Fruit fly (Drosophila melanogaster) whole organism, adult: ENCODE measurements around the gene Dus4.

Experiments used
- CG11617 ChIP-seq: fragments of 200-800 bp; sonication (Bioruptor generic); optimal IDR thresholded peaks from 2 replicates; lab custom pipeline; 2017; ENCODE audit warnings: mild to moderate bottlenecking, missing biosample characterization, missing genetic modification reagents, missing genetic modification characterization
- CG12768 ChIP-seq: fragments of 200-800 bp; sonication (Bioruptor generic); optimal IDR thresholded peaks from 2 replicates; lab custom pipeline; 2017; ENCODE audit warnings: missing biosample characterization, missing genetic modification characterization, mild to moderate bottlenecking, moderate library complexity, missing genetic modification reagents
- CG14711 ChIP-seq: fragments of 200-800 bp; sonication (Bioruptor generic); optimal IDR thresholded peaks from 2 replicates; lab custom pipeline; 2018; ENCODE audit warnings: missing biosample characterization, mild to moderate bottlenecking, missing genetic modification characterization, moderate library complexity
- CG1620 ChIP-seq: fragments of 200-800 bp; sonication (Bioruptor generic); optimal IDR thresholded peaks from 2 replicates; lab custom pipeline; 2016; ENCODE audit warnings: missing biosample characterization, missing genetic modification characterization
- CG33017 ChIP-seq: fragments of 200-800 bp; sonication (Bioruptor generic); optimal IDR thresholded peaks from 2 replicates; lab custom pipeline; 2018; ENCODE audit warnings: missing biosample characterization, mild to moderate bottlenecking, missing genetic modification characterization, moderate library complexity
- CG5204 ChIP-seq: fragments of 200-800 bp; sonication (Bioruptor generic); optimal IDR thresholded peaks from 2 replicates; lab custom pipeline; 2016; ENCODE audit warnings: missing biosample characterization, missing genetic modification characterization
- CG7045 ChIP-seq: fragments of 200-800 bp; sonication (Bioruptor generic); optimal IDR thresholded peaks from 2 replicates; lab custom pipeline; 2017; ENCODE audit warnings: missing biosample characterization, mild to moderate bottlenecking, missing genetic modification characterization
- CG7101 ChIP-seq: fragments of 200-800 bp; sonication (Bioruptor generic); optimal IDR thresholded peaks from 2 replicates; lab custom pipeline; 2018; ENCODE audit warnings: missing biosample characterization, mild to moderate bottlenecking, missing genetic modification characterization, moderate library complexity
- Clk ChIP-seq: fragments of 200-800 bp; sonication (Bioruptor generic); optimal IDR thresholded peaks from 2 replicates; lab custom pipeline; 2017; ENCODE audit warnings: missing biosample characterization, missing genetic modification characterization
- Crg-1 ChIP-seq: fragments of 200-800 bp; sonication (Bioruptor generic); optimal IDR thresholded peaks from 2 replicates; lab custom pipeline; 2016; ENCODE audit warnings: missing biosample characterization, missing genetic modification characterization
- Hr96 ChIP-seq: fragments of 200-800 bp; sonication (Bioruptor generic); optimal IDR thresholded peaks from 2 replicates; lab custom pipeline; 2016; ENCODE audit warnings: missing biosample characterization, missing genetic modification characterization
- Mnt ChIP-seq: fragments of 200-800 bp; sonication (Bioruptor generic); optimal IDR thresholded peaks from 2 replicates; lab custom pipeline; 2016; ENCODE audit warnings: missing biosample characterization, mild to moderate bottlenecking, missing genetic modification characterization
- bab1 ChIP-seq: fragments of 200-800 bp; sonication (Bioruptor generic); optimal IDR thresholded peaks from 3 replicates; lab custom pipeline; 2019; ENCODE audit warnings: missing biosample characterization, mild to moderate bottlenecking, missing genetic modification characterization, moderate library complexity
- cic ChIP-seq: fragments of 200-800 bp; sonication (Bioruptor generic); optimal IDR thresholded peaks from 2 replicates; lab custom pipeline; 2017; ENCODE audit warnings: missing biosample characterization, mild to moderate bottlenecking, missing genetic modification characterization, moderate library complexity
- cnc ChIP-seq, 2 experiments: fragments of >200 bp; optimal IDR thresholded peaks; 2 replicates each; lab custom pipeline; 2017
- kay ChIP-seq: fragments of 200-800 bp; sonication (Bioruptor generic); peaks from one replicate; lab custom pipeline; 2016; ENCODE audit warnings: missing biosample characterization, missing genetic modification characterization, borderline replicate concordance
- ovo ChIP-seq: fragments of 200-800 bp; sonication (Bioruptor generic); optimal IDR thresholded peaks from 2 replicates; lab custom pipeline; 2016; ENCODE audit warnings: missing biosample characterization, missing genetic modification characterization
- pad ChIP-seq: fragments of 200-800 bp; sonication (Bioruptor generic); optimal IDR thresholded peaks from 3 replicates; lab custom pipeline; 2017; ENCODE audit warnings: missing biosample characterization, missing genetic modification characterization, mild to moderate bottlenecking, moderate library complexity, missing genetic modification reagents
- tj ChIP-seq: fragments of 200-800 bp; sonication (Bioruptor generic); optimal IDR thresholded peaks from 3 replicates; lab custom pipeline; 2017; ENCODE audit warnings: missing biosample characterization, mild to moderate bottlenecking, missing genetic modification characterization, moderate library complexity
- toe ChIP-seq: fragments of 200-800 bp; sonication (Bioruptor generic); optimal IDR thresholded peaks from 2 replicates; lab custom pipeline; 2016; ENCODE audit warnings: missing biosample characterization, missing genetic modification characterization

Gene Dus4

DNA sequence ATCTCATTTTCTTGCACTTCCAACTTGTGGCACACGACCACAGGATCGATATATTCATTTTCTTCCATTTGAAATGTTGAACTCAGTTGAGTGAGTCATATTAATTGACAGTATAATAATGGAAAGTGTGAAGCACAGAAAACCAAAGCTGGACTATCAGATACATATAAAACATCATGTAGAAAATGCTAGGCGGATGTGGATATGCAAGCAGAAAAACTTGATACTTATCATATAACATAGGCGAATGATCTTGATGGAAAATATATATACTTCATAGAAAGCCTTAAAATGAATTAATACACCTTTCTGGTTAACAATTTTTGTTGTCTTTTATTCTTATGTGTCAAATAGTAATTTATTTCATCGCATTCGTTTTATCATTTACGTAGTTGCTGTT, 15.8 kb downstream of the Dus4 start, which contains the start of gene CG10700:
TSS of gene CG10700 (minus strand) at position 101 of the 400 bp plus-strand sequence.
- TF ChIP-seq CG12768: no peak
- TF ChIP-seq cnc (optimal IDR thresholded peaks at IDR 0.05; lab: Kevin White, UChicago): no peak
- TF ChIP-seq CG33017 (tag; lab: Kevin White, UChicago): no peak
- TF ChIP-seq CG7101 (tag; lab: Kevin White, UChicago): no peak
- no peak for TF ChIP-seq pad (GFP tag; lab: Kevin White, UChicago)
- TF ChIP-seq CG1620 (GFP tag; lab: Kevin White, UChicago): no peak
- no peak for TF ChIP-seq Crg-1
- TF ChIP-seq Clk (GFP tag; lab: Kevin White, UChicago): no peak
- TF ChIP-seq Hr96 (GFP tag; lab: Kevin White, UChicago): no peak
- no peak for TF ChIP-seq toe (GFP tag; lab: Kevin White, UChicago)
- no peak for TF ChIP-seq kay
- TF ChIP-seq CG5204 (GFP tag; lab: Kevin White, UChicago): no peak
- no peak for TF ChIP-seq CG11617 (GFP tag; lab: Kevin White, UChicago)
- TF ChIP-seq tj (GFP tag; lab: Kevin White, UChicago): no peak
- no peak for TF ChIP-seq bab1 (GFP tag; lab: Kevin White, UChicago)
- no peak for TF ChIP-seq cic (GFP tag; lab: Kevin White, UChicago)
- no peak for TF ChIP-seq Mnt (GFP tag; lab: Kevin White, UChicago)
- TF ChIP-seq CG14711 (tag; lab: Kevin White, UChicago): no peak
- TF ChIP-seq ovo: no peak

DNA sequence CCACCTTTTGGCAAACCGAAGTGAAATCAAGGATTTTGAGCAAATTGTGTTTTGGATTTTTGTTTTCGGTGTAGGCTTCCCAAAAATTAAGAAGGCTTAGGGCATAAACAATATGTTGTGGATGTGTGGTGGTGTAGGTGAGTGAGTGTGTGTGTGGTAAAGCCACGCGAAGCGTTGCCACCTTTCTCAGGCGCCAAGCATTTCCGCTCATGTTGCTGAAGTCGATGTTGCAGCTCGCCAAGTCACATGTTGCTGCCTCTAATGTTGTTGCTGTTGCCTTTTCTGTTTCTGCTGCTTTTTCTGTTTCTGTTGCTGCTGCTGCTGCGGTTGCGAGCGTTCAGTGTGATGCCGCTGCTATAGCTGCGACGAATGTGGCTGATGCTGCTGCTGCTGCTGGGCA, 16.6 kb downstream of the Dus4 start:
- TF ChIP-seq tj (GFP tag; lab: Kevin White, UChicago) (no peak), CG1620 (GFP tag; lab: Kevin White, UChicago) (no peak), Clk (GFP tag; lab: Kevin White, UChicago) (no peak), cic (GFP tag; lab: Kevin White, UChicago) (no peak), toe (GFP tag; lab: Kevin White, UChicago) (no peak), kay (peak; percentile 7), CG14711 (tag; lab: Kevin White, UChicago) (no peak), cnc (optimal IDR thresholded peaks at IDR 0.05; lab: Kevin White, UChicago) (no peak)

DNA sequence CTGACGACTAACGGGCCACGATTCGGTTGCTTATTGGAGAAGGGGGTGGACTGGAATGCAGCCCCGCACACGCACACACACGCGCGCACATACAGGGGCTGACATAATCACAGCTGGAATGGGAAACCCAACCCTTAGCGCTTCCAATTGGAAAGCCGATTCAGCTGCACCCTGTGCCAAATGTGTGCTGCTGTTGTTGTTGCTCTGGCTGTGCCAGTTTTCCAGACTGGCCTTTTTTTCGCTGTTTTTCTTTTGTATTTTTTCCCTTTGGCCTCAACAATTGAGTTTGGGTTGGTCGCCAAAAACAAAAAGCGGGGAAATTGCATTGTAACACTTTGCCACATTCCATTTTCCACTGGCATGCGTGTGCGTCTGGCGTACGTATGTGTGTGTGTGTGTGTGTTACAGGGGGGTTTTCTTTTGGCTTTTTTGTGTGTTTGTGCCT, 20.2 kb downstream of the Dus4 start:
- TF ChIP-seq CG12768 (no peak), pad (GFP tag; lab: Kevin White, UChicago) (peak; percentile 79)

DNA sequence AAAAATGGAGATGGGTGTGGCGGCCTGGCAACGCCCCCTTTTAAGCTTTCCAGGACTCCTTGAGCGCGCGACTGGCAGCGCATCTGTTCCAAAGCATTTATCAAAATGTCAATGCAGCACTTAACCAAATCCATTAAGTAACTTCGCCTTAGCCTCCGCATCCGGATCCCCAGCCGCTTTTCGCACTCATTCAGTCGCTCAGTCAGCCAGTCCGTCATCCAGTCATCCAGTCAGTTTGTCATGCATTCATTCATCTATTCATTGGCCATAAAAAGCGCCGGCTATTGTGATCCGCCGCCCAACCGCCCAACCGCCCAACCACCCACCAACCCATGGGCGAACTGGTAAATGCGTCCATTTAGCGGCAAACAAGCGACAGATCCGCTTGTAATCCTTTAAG, 25.8 kb downstream of the Dus4 start:
- TF ChIP-seq cnc (optimal IDR thresholded peaks at IDR 0.05; lab: Kevin White, UChicago) (no peak), ovo (no peak), Hr96 (GFP tag; lab: Kevin White, UChicago) (no peak), CG14711 (tag; lab: Kevin White, UChicago) (no peak)

DNA sequence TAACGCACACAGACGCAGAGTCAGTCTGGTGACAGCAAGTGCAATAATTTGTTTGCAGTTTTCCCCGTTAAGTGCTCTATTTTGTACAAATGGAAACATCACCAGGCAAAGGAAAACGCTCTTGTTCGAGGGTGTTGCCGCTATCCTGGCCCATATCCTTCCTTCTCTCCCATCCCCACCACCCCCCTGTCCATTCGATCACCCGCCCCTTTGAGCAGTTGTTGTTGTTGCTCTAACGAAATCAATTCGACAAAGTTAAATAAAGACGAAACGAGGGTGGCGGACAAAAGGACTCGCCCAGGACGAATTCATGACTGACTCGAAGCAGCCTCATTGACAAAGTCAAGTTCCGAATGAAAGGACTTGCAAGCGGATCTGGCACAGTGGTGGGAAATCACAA, 26.3 kb downstream of the Dus4 start:
- TF ChIP-seq toe (GFP tag; lab: Kevin White, UChicago) (no peak), CG33017 (tag; lab: Kevin White, UChicago) (no peak), Mnt (GFP tag; lab: Kevin White, UChicago) (no peak), Clk (GFP tag; lab: Kevin White, UChicago) (no peak), tj (GFP tag; lab: Kevin White, UChicago) (no peak), CG7045 (GFP tag; lab: Kevin White, UChicago) (no peak), CG1620 (GFP tag; lab: Kevin White, UChicago) (no peak), CG12768 (no peak), pad (GFP tag; lab: Kevin White, UChicago) (no peak), CG14711 (tag; lab: Kevin White, UChicago) (no peak)

DNA sequence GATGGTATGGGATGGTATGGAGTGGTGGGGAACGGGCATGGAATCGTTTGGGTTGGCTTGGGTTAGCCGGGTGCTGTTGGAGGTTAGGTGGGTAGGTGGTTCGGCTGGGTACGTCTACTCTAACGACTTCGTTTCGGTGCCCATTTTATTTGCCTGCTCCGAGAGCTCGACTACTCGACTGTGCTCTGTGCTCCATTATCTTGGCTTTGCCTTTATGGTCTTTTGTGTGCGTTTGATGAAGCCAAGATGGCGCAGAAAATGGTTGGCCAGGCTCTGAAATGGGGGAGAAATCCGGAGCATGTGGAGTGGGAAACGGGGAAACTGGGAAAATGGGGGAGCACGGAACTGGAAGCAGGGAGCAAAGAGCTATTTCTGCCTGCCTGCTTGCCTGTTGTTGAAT, 30.8 kb downstream of the Dus4 start:
- TF ChIP-seq tj (GFP tag; lab: Kevin White, UChicago) (no peak), CG12768 (no peak), CG5204 (GFP tag; lab: Kevin White, UChicago) (no peak), ovo (no peak), Mnt (GFP tag; lab: Kevin White, UChicago) (no peak), kay (no peak), Crg-1 (no peak)

DNA sequence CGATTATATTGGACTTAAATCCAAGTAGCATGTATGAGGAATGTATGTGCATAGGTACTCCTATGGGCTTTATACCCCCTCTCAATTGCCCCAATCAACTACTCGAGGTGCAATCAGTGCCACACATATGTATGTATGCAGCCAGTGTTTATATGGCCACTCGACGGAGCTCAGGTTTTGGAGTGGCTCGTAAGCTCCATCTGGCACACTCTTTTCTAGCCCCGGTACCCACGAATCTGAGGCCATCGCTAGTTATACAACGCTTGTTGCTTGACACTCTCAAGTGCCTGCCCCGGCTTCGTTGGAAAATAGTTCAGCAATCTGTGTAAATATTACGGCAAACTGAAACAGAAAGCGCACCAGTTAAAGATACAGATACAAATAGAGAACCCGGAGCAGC, 33.3 kb downstream of the Dus4 start:
- TF ChIP-seq CG14711 (tag; lab: Kevin White, UChicago) (no peak), ovo (no peak), CG5204 (GFP tag; lab: Kevin White, UChicago) (no peak), Mnt (GFP tag; lab: Kevin White, UChicago) (no peak), CG7101 (tag; lab: Kevin White, UChicago) (no peak), CG12768 (no peak), Crg-1 (no peak), bab1 (GFP tag; lab: Kevin White, UChicago) (no peak), Clk (GFP tag; lab: Kevin White, UChicago) (no peak), cnc (optimal IDR thresholded peaks at IDR 0.05; lab: Kevin White, UChicago) (no peak), CG7045 (GFP tag; lab: Kevin White, UChicago) (no peak), kay (no peak), pad (GFP tag; lab: Kevin White, UChicago) (no peak), CG11617 (GFP tag; lab: Kevin White, UChicago) (no peak), Hr96 (GFP tag; lab: Kevin White, UChicago) (no peak), cic (GFP tag; lab: Kevin White, UChicago) (no peak), toe (GFP tag; lab: Kevin White, UChicago) (no peak), CG33017 (tag; lab: Kevin White, UChicago) (no peak), CG1620 (GFP tag; lab: Kevin White, UChicago) (no peak), tj (GFP tag; lab: Kevin White, UChicago) (no peak)
